Worm (Caenorhabditis elegans): ENCODE results near the gene Y62H9A.4.

- TF ChIP-seq pax-3 (tag; optimal IDR thresholded peaks at IDR 0.05) (peak; percentile 25), mef-2 (tag; optimal IDR thresholded peaks at IDR 0.05) (no peak), pqm-1 (tag; optimal IDR thresholded peaks at IDR 0.05) (no peak), nhr-77 (tag; optimal IDR thresholded peaks at IDR 0.05) (no peak), sox-4 (tag; optimal IDR thresholded peaks at IDR 0.05) (no peak), fos-1 (tag; optimal IDR thresholded peaks at IDR 0.05) (no peak), mep-1 (tag; optimal IDR thresholded peaks at IDR 0.05) (no peak), zag-1 (tag; optimal IDR thresholded peaks at IDR 0.05) (no peak), ets-5 (GFP tag; IDR thresholded peaks at IDR 0.05) (no peak), ces-1 (GFP tag; optimal IDR thresholded peaks at IDR 0.05) (no peak), fkh-10 (GFP tag; optimal IDR thresholded peaks at IDR 0.05) (no peak), jun-1 (tag; optimal IDR thresholded peaks at IDR 0.05) (no peak), nhr-237 (tag; optimal IDR thresholded peaks at IDR 0.05) (no peak)
These were observed 4.7 kb upstream of the Y62H9A.4 start, which contains the start of gene Y62H9A.1 for ce11 chrX:11875260-11875659.

Data from whole organism, L1 larva.